Fruit fly (Drosophila melanogaster) whole organism, prepupa: ENCODE data around the gene CG3739.

ENCODE experiments used
- Blimp-1 ChIP-seq: fragments of 200-800 bp; sonication (Bioruptor generic); optimal IDR thresholded peaks from 3 replicates; lab custom pipeline; 2017; ENCODE audit warnings: missing biosample characterization, missing genetic modification characterization, mild to moderate bottlenecking, moderate library complexity, missing genetic modification reagents
- CG10631 ChIP-seq: fragments of 200-800 bp; sonication (Bioruptor generic); optimal IDR thresholded peaks from 2 replicates; lab custom pipeline; 2016; ENCODE audit warnings: missing biosample characterization, missing genetic modification characterization
- CG10669 ChIP-seq: fragments of 200-800 bp; sonication (Bioruptor generic); optimal IDR thresholded peaks from 3 replicates; lab custom pipeline; 2018; ENCODE audit warnings: missing biosample characterization, mild to moderate bottlenecking, missing genetic modification characterization, moderate library complexity
- CG11294 ChIP-seq: fragments of 200-800 bp; sonication (Bioruptor generic); IDR thresholded peaks from 2 replicates; pipeline ENCODE4 v1.3.6; 2022; ENCODE audit warnings: missing biosample characterization, missing genetic modification characterization
- CG11762 ChIP-seq: fragments of 200-800 bp; sonication (Bioruptor generic); optimal IDR thresholded peaks from 3 replicates; lab custom pipeline; 2016; ENCODE audit warnings: missing biosample characterization, missing genetic modification characterization; ENCODE audit not compliant: insufficient read depth
- CG15336 ChIP-seq: fragments of 200-800 bp; sonication (Bioruptor generic); IDR thresholded peaks from 2 replicates; pipeline ENCODE4 v1.3.6; 2022; ENCODE audit warnings: missing biosample characterization, missing genetic modification characterization
- CG16779 ChIP-seq: fragments of 200-800 bp; sonication (Bioruptor generic); optimal IDR thresholded peaks from 3 replicates; lab custom pipeline; 2017; ENCODE audit warnings: missing biosample characterization, mild to moderate bottlenecking, missing genetic modification characterization
- CG32006 ChIP-seq: fragments of 200-800 bp; sonication (Bioruptor generic); optimal IDR thresholded peaks from 3 replicates; lab custom pipeline; 2017; ENCODE audit warnings: missing biosample characterization, mild to moderate bottlenecking, missing genetic modification characterization
- CG34406 ChIP-seq: fragments of 200-800 bp; sonication (Bioruptor generic); optimal IDR thresholded peaks from 3 replicates; lab custom pipeline; 2016; ENCODE audit warnings: missing biosample characterization, missing genetic modification characterization
- CG4318 ChIP-seq: fragments of 200-800 bp; sonication (Bioruptor generic); optimal IDR thresholded peaks from 3 replicates; lab custom pipeline; 2017; ENCODE audit warnings: missing biosample characterization, mild to moderate bottlenecking, missing genetic modification characterization
- CG6163 ChIP-seq: fragments of 200-800 bp; sonication (Bioruptor generic); IDR thresholded peaks from 3 replicates; pipeline ENCODE4 v1.3.6; 2022; ENCODE audit warnings: missing biosample characterization, missing genetic modification characterization
- CG6276 ChIP-seq: fragments of 200-800 bp; sonication (Bioruptor generic); optimal IDR thresholded peaks from 2 replicates; lab custom pipeline; 2017; ENCODE audit warnings: missing biosample characterization, mild to moderate bottlenecking, missing genetic modification characterization
- CG6792 ChIP-seq: fragments of 200-800 bp; sonication (Bioruptor generic); optimal IDR thresholded peaks from 3 replicates; lab custom pipeline; 2016; ENCODE audit warnings: missing biosample characterization, missing genetic modification characterization
- CG6808 ChIP-seq: fragments of 200-800 bp; sonication (Bioruptor generic); optimal IDR thresholded peaks from 3 replicates; lab custom pipeline; 2017; ENCODE audit warnings: missing biosample characterization, missing genetic modification characterization, mild to moderate bottlenecking, moderate library complexity, missing genetic modification reagents
- CG7368 ChIP-seq: fragments of 200-800 bp; sonication (Bioruptor generic); optimal IDR thresholded peaks from 3 replicates; lab custom pipeline; 2016; ENCODE audit warnings: missing biosample characterization, missing genetic modification characterization
- CG8319 ChIP-seq: fragments of 200-800 bp; sonication (Bioruptor generic); optimal IDR thresholded peaks from 3 replicates; lab custom pipeline; 2016; ENCODE audit warnings: missing biosample characterization, missing genetic modification characterization
- CG8632 ChIP-seq: fragments of 200-800 bp; sonication (Bioruptor generic); optimal IDR thresholded peaks from 3 replicates; lab custom pipeline; 2016; ENCODE audit warnings: missing biosample characterization, missing genetic modification characterization
- Eip75B ChIP-seq: fragments of 200-800 bp; sonication (Bioruptor generic); optimal IDR thresholded peaks from 3 replicates; lab custom pipeline; 2016; ENCODE audit warnings: missing biosample characterization, missing genetic modification characterization
- Eip78C ChIP-seq: fragments of 200-800 bp; sonication (Bioruptor generic); peaks from one replicate; lab custom pipeline; 2016; ENCODE audit warnings: missing biosample characterization, missing genetic modification characterization
- Eip93F ChIP-seq: fragments of 200-800 bp; sonication (Bioruptor generic); optimal IDR thresholded peaks from 2 replicates; lab custom pipeline; 2016; ENCODE audit warnings: missing biosample characterization, mild to moderate bottlenecking, missing genetic modification characterization
- Ets21C ChIP-seq: fragments of 200-800 bp; sonication (Bioruptor generic); optimal IDR thresholded peaks from 3 replicates; lab custom pipeline; 2016; ENCODE audit warnings: missing biosample characterization, missing genetic modification characterization
- Ets96B ChIP-seq: fragments of 200-800 bp; optimal IDR thresholded peaks from 2 replicates; lab custom pipeline; 2019; ENCODE audit warnings: missing biosample characterization, mild to moderate bottlenecking, missing genetic modification characterization, moderate library complexity
- Gug ChIP-seq: fragments of 200-800 bp; sonication (Bioruptor generic); IDR thresholded peaks from 2 replicates; pipeline ENCODE4 v1.3.6; 2022; ENCODE audit warnings: missing biosample characterization, missing genetic modification characterization
- Hr39 ChIP-seq: fragments of 200-800 bp; sonication (Bioruptor generic); optimal IDR thresholded peaks from 2 replicates; lab custom pipeline; 2016; ENCODE audit warnings: missing biosample characterization, missing genetic modification characterization
- Hr4 ChIP-seq: fragments of 200-800 bp; sonication (Bioruptor generic); optimal IDR thresholded peaks from 3 replicates; lab custom pipeline; 2016; ENCODE audit warnings: missing biosample characterization, missing genetic modification characterization
- Lpt ChIP-seq: fragments of 200-800 bp; sonication (Bioruptor generic); optimal IDR thresholded peaks from 3 replicates; lab custom pipeline; 2016; ENCODE audit warnings: missing biosample characterization, missing genetic modification characterization
- Met ChIP-seq: fragments of 200-800 bp; sonication (Bioruptor generic); optimal IDR thresholded peaks from 3 replicates; lab custom pipeline; 2016; ENCODE audit warnings: missing biosample characterization, missing genetic modification characterization
- OdsH ChIP-seq: fragments of 200-800 bp; sonication (Bioruptor generic); optimal IDR thresholded peaks from 3 replicates; lab custom pipeline; 2016; ENCODE audit warnings: missing biosample characterization, missing genetic modification characterization
- Smox ChIP-seq: fragments of 200-800 bp; sonication (Bioruptor generic); optimal IDR thresholded peaks from 3 replicates; lab custom pipeline; 2016; ENCODE audit warnings: missing biosample characterization, missing genetic modification characterization
- Sox102F ChIP-seq: fragments of 200-800 bp; sonication (Bioruptor generic); optimal IDR thresholded peaks from 2 replicates; lab custom pipeline; 2016; ENCODE audit warnings: missing biosample characterization, mild to moderate bottlenecking, missing genetic modification characterization
- Sox14 ChIP-seq: fragments of 200-800 bp; sonication (Bioruptor generic); optimal IDR thresholded peaks from 3 replicates; lab custom pipeline; 2016; ENCODE audit warnings: missing biosample characterization, missing genetic modification characterization
- achi ChIP-seq: fragments of 200-800 bp; sonication (Bioruptor generic); optimal IDR thresholded peaks from 3 replicates; lab custom pipeline; 2016; ENCODE audit warnings: missing biosample characterization, missing genetic modification characterization
- acj6 ChIP-seq: fragments of 200-800 bp; sonication (Bioruptor generic); optimal IDR thresholded peaks from 3 replicates; lab custom pipeline; 2016; ENCODE audit warnings: missing biosample characterization, missing genetic modification characterization
- dsx ChIP-seq: fragments of 200-800 bp; optimal IDR thresholded peaks from 3 replicates; lab custom pipeline; 2019; ENCODE audit warnings: missing biosample characterization, mild to moderate bottlenecking, missing genetic modification characterization, moderate library complexity; ENCODE audit not compliant: poor library complexity, severe bottlenecking
- eg ChIP-seq: fragments of 200-800 bp; sonication (Bioruptor generic); IDR thresholded peaks from 3 replicates; pipeline ENCODE4 v1.3.6; 2022; ENCODE audit warnings: missing biosample characterization, missing genetic modification characterization
- esn ChIP-seq: fragments of 200-800 bp; sonication (Bioruptor generic); optimal IDR thresholded peaks from 2 replicates; lab custom pipeline; 2016; ENCODE audit warnings: missing biosample characterization, mild to moderate bottlenecking, missing genetic modification characterization, moderate library complexity
- fd59A ChIP-seq: fragments of 200-800 bp; sonication (Bioruptor generic); optimal IDR thresholded peaks from 2 replicates; lab custom pipeline; 2017; ENCODE audit warnings: missing biosample characterization, mild to moderate bottlenecking, missing genetic modification characterization, missing genetic modification reagents
- fd85E ChIP-seq: fragments of 200-800 bp; sonication (Bioruptor generic); optimal IDR thresholded peaks from 3 replicates; lab custom pipeline; 2016; ENCODE audit warnings: missing biosample characterization, missing genetic modification characterization
- fkh ChIP-seq: fragments of 200-800 bp; sonication (Bioruptor generic); optimal IDR thresholded peaks from 3 replicates; lab custom pipeline; 2017; ENCODE audit warnings: missing biosample characterization, mild to moderate bottlenecking, missing genetic modification characterization, moderate library complexity
- lz ChIP-seq: fragments of 200-800 bp; sonication (Bioruptor generic); optimal IDR thresholded peaks from 3 replicates; lab custom pipeline; 2016; ENCODE audit warnings: missing biosample characterization, missing genetic modification characterization
- net ChIP-seq: fragments of 200-800 bp; sonication (Bioruptor generic); optimal IDR thresholded peaks from 3 replicates; lab custom pipeline; 2016; ENCODE audit warnings: missing biosample characterization, missing genetic modification characterization
- pdm3 ChIP-seq: fragments of 200-800 bp; sonication (Bioruptor generic); optimal IDR thresholded peaks from 3 replicates; lab custom pipeline; 2016; ENCODE audit warnings: missing biosample characterization, missing genetic modification characterization
- spab ChIP-seq: fragments of 200-800 bp; sonication (Bioruptor generic); optimal IDR thresholded peaks from 2 replicates; lab custom pipeline; 2017; ENCODE audit warnings: missing biosample characterization, mild to moderate bottlenecking, missing genetic modification characterization, missing genetic modification reagents
- ss ChIP-seq, 2 experiments: fragments of 200-800 bp; sonication (Bioruptor generic); optimal IDR thresholded peaks; 2 replicates in 1 of 2; 3 replicates in 1 of 2; lab custom pipeline; 2017 to 2018; ENCODE audit warnings: mild to moderate bottlenecking in 2 of 2, missing biosample characterization in 2 of 2, missing genetic modification characterization in 2 of 2, moderate library complexity in 1 of 2
- topi ChIP-seq: fragments of 200-800 bp; sonication (Bioruptor generic); optimal IDR thresholded peaks from 3 replicates; lab custom pipeline; 2016; ENCODE audit warnings: missing biosample characterization, missing genetic modification characterization
- vri ChIP-seq: fragments of 200-800 bp; sonication (Bioruptor generic); optimal IDR thresholded peaks from 3 replicates; lab custom pipeline; 2016; ENCODE audit warnings: missing biosample characterization, mild to moderate bottlenecking, missing genetic modification characterization

Gene CG3739

DNA sequence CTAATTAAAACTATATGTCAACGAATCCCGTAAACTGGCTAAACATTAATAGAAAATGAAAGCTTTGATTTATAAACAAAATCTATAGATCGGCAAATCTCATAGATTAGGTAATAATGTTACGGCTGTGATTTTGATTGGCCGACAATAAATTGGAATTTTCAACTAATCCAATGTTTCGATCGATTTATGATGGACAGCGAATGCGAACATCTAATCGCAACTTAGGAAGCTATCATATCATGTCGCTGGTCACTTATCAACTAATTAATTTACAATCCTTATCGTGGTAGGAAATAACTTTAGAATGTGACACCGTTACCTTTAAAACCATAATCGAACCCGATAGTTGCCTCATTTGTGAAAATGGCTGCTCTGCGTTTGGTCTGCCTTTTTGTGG lies 3.2 kb upstream of the CG3739 start, which contains the start of gene CG18493:
CG18493 (plus strand) TSS at position 352 of the 400 bp plus-strand sequence.
- TF ChIP-seq Eip93F (GFP tag; lab: Kevin White, UChicago) (no peak), Ets21C (GFP tag; lab: Kevin White, UChicago) (no peak), OdsH (GFP tag; lab: Kevin White, UChicago) (no peak), CG34406 (GFP tag; lab: Kevin White, UChicago) (no peak), CG8319 (GFP tag; lab: Kevin White, UChicago) (no peak), Lpt (no peak), Blimp-1 (GFP tag; lab: Kevin White, UChicago) (no peak), lz (GFP tag; lab: Kevin White, UChicago) (no peak), vri (GFP tag; lab: Kevin White, UChicago) (no peak), fd85E (GFP tag; lab: Kevin White, UChicago) (no peak), pdm3 (no peak)

DNA sequence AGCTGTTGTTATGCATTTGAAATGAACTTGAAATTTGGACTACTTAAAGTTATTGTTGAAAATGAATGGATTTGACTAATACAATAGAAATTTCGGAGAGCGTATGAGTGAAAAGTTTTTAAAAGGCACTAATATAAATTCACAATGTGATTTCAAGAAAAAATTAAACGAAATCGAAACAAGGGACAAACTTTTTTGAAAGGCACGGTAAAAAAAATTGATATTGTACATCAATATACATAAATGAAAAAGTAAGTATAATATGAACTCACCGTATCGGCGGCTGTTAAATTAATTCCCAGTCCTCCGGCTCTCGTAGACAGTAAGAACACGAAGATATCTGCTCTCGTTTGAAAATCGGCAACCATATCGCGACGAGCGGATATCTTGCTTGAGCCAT lies 5.3 kb downstream of the CG3739 start, which contains the start of gene CG31244:
CG31244 (minus strand) TSS at position 101 of the 400 bp plus-strand sequence.
- TF ChIP-seq Met (GFP tag; lab: Kevin White, UChicago) (no peak), CG10631 (no peak), CG34406 (GFP tag; lab: Kevin White, UChicago) (no peak), Eip75B (GFP tag; lab: Kevin White, UChicago) (no peak), Gug (no peak)
- TF ChIP-seq, all 60 proteins: peak for 0

dm6 chr3R:19403096-19403515 lies 9.9 kb downstream of the CG3739 start, which contains the start of the genes Ino80 and Aptx:
Gene Ino80, minus strand, starts transcription at chr3R:19403153.
Gene Aptx, plus strand, starts transcription at chr3R:19403455.
- TF ChIP-seq Ets96B (tag; lab: Kevin White, UChicago) (peak; percentile 90), ss (GFP tag; optimal IDR thresholded peaks at IDR 0.05; lab: Kevin White, UChicago) (peak in 1 of 2 experiments; percentile 51), Eip93F (GFP tag; lab: Kevin White, UChicago) (peak; percentile 10), Ets21C (GFP tag; lab: Kevin White, UChicago) (peak; percentile 91), net (GFP tag; lab: Kevin White, UChicago) (peak; percentile 90), Eip78C (GFP tag; lab: Kevin White, UChicago) (peak; percentile 97), CG6808 (GFP tag; lab: Kevin White, UChicago) (peak; percentile 70), topi (GFP tag; lab: Kevin White, UChicago) (peak; percentile 93), CG11294 (peak; percentile 88), CG6792 (GFP tag; lab: Kevin White, UChicago) (peak; percentile 89), Lpt (peak; percentile 89), OdsH (GFP tag; lab: Kevin White, UChicago) (peak; percentile 95), fd59A (peak; percentile 84), Smox (GFP tag; lab: Kevin White, UChicago) (peak; percentile 93), Sox102F (peak; percentile 92), CG6276 (GFP tag; lab: Kevin White, UChicago) (no peak), CG32006 (GFP tag; lab: Kevin White, UChicago) (peak; percentile 94), esn (GFP tag; lab: Kevin White, UChicago) (peak; percentile 95), CG11762 (peak; percentile 88), fkh (GFP tag; lab: Kevin White, UChicago) (peak; percentile 69), pdm3 (peak; percentile 95), eg (GFP tag; lab: Robert Waterston, UW) (peak; percentile 94), spab (GFP tag; lab: Kevin White, UChicago) (peak; percentile 77), Hr4 (GFP tag; lab: Kevin White, UChicago) (peak; percentile 95), CG8632 (GFP tag; lab: Kevin White, UChicago) (peak; percentile 89), CG34406 (GFP tag; lab: Kevin White, UChicago) (peak; percentile 91), CG10669 (peak; percentile 87), CG7368 (GFP tag; lab: Kevin White, UChicago) (peak; percentile 87), Hr39 (GFP tag; lab: Kevin White, UChicago) (peak; percentile 96), CG16779 (peak; percentile 45), Met (GFP tag; lab: Kevin White, UChicago) (peak; percentile 94), achi (peak; percentile 94), Sox14 (GFP tag; lab: Kevin White, UChicago) (peak; percentile 96), Blimp-1 (GFP tag; lab: Kevin White, UChicago) (peak; percentile 54), CG15336 (peak; percentile 86), CG4318 (GFP tag; lab: Kevin White, UChicago) (peak; percentile 86), CG10631 (peak; percentile 96), acj6 (peak; percentile 94), CG6163 (GFP tag; lab: Robert Waterston, UW) (peak; percentile 89), dsx (peak; percentile 79)
